Fruit fly (Drosophila melanogaster) whole organism, embryonic: ENCODE data around the gene CG10338.
A peak's percentile ranks its signal among the peaks of the same experiment; 100 is the strongest.

Experiments
- Abd-B ChIP-seq: fragments of 200-800 bp; sonication (Bioruptor generic); optimal IDR thresholded peaks from 2 replicates; lab custom pipeline; 2018; ENCODE audit warnings: missing biosample characterization, mild to moderate bottlenecking, missing genetic modification characterization, moderate library complexity
- B-H2 ChIP-seq: fragments of 200-800 bp; sonication (Bioruptor generic); optimal IDR thresholded peaks from 2 replicates; lab custom pipeline; 2018; ENCODE audit warnings: missing biosample characterization, mild to moderate bottlenecking, missing genetic modification characterization
- CG1024 ChIP-seq: fragments of 200-800 bp; sonication (Bioruptor generic); IDR thresholded peaks from 2 replicates; pipeline ENCODE4 v1.3.6; 2022; ENCODE audit warnings: missing biosample characterization, missing genetic modification characterization
- CG10959 ChIP-seq: fragments of 200-800 bp; sonication (Bioruptor generic); IDR thresholded peaks from 2 replicates; pipeline ENCODE4 v1.3.6; 2022; ENCODE audit warnings: missing biosample characterization, missing genetic modification characterization
- CG10979 ChIP-seq: fragments of 200-800 bp; sonication (Bioruptor generic); optimal IDR thresholded peaks from 2 replicates; lab custom pipeline; 2018; ENCODE audit warnings: missing biosample characterization, mild to moderate bottlenecking, missing genetic modification characterization, moderate library complexity
- CG14860 ChIP-seq: fragments of 200-800 bp; sonication (Bioruptor generic); IDR thresholded peaks from 3 replicates; pipeline ENCODE4 v1.3.6; 2022; ENCODE audit warnings: missing biosample characterization, missing genetic modification characterization; ENCODE audit not compliant: partially characterized antibody
- CG17912 ChIP-seq: fragments of 200-800 bp; sonication (Bioruptor generic); optimal IDR thresholded peaks from 2 replicates; lab custom pipeline; 2018; ENCODE audit warnings: missing biosample characterization, mild to moderate bottlenecking, missing genetic modification characterization
- CG31365 ChIP-seq: fragments of 200-800 bp; sonication (Bioruptor generic); optimal IDR thresholded peaks from 2 replicates; lab custom pipeline; 2018; ENCODE audit warnings: missing biosample characterization, mild to moderate bottlenecking, missing genetic modification characterization
- CG32767 ChIP-seq: fragments of 200-800 bp; sonication (Bioruptor generic); IDR thresholded peaks from 2 replicates; pipeline ENCODE4 v1.3.6; 2022; ENCODE audit warnings: missing biosample characterization, missing genetic modification characterization
- CG3281 ChIP-seq: fragments of 200-800 bp; sonication (Bioruptor generic); optimal IDR thresholded peaks from 3 replicates; lab custom pipeline; 2017; ENCODE audit warnings: missing biosample characterization, mild to moderate bottlenecking, missing genetic modification characterization
- CG4282 ChIP-seq: fragments of 200-800 bp; sonication (Bioruptor generic); optimal IDR thresholded peaks from 2 replicates; lab custom pipeline; 2016; ENCODE audit warnings: missing biosample characterization, missing genetic modification characterization
- CG5953 ChIP-seq: fragments of 200-800 bp; sonication (Bioruptor generic); IDR thresholded peaks from 2 replicates; pipeline ENCODE4 v1.3.6; 2022; ENCODE audit warnings: missing biosample characterization, missing genetic modification characterization
- CG8281 ChIP-seq: fragments of 200-800 bp; sonication (Bioruptor generic); optimal IDR thresholded peaks from 2 replicates; lab custom pipeline; 2018; ENCODE audit warnings: missing biosample characterization, mild to moderate bottlenecking, missing genetic modification characterization, moderate library complexity
- CG8765 ChIP-seq: fragments of 200-800 bp; sonication (Bioruptor generic); IDR thresholded peaks from 2 replicates; pipeline ENCODE4 v1.3.6; 2022; ENCODE audit warnings: missing biosample characterization, missing genetic modification characterization
- CG8924 ChIP-seq: fragments of 200-800 bp; optimal IDR thresholded peaks from 3 replicates; lab custom pipeline; 2019; ENCODE audit warnings: missing biosample characterization, mild to moderate bottlenecking, missing genetic modification characterization, moderate library complexity
- CG9876 ChIP-seq: fragments of 200-800 bp; sonication (Bioruptor generic); optimal IDR thresholded peaks from 2 replicates; lab custom pipeline; 2016; ENCODE audit warnings: missing biosample characterization, missing genetic modification characterization
- CkIIα-i1 ChIP-seq: fragments of 200-800 bp; sonication (Bioruptor generic); IDR thresholded peaks from 2 replicates; pipeline ENCODE4 v1.3.6; 2022; ENCODE audit warnings: missing biosample characterization, missing genetic modification characterization
- Deaf1 ChIP-seq: fragments of 200-800 bp; optimal IDR thresholded peaks from 3 replicates; lab custom pipeline; 2019; ENCODE audit warnings: missing biosample characterization, mild to moderate bottlenecking, missing genetic modification characterization, moderate library complexity
- GATAe ChIP-seq: fragments of 200-800 bp; sonication (Bioruptor generic); conservative IDR thresholded peaks from 2 replicates; pipeline ENCODE4 v1.3.6; 2022; ENCODE audit warnings: missing biosample characterization, missing genetic modification characterization
- H15 ChIP-seq: fragments of 200-800 bp; sonication (Bioruptor generic); IDR thresholded peaks from 3 replicates; pipeline ENCODE4 v1.3.6; 2022; ENCODE audit warnings: missing biosample characterization, missing genetic modification characterization
- Hand ChIP-seq: fragments of 200-800 bp; sonication (Bioruptor generic); optimal IDR thresholded peaks from 2 replicates; lab custom pipeline; 2017; ENCODE audit warnings: mild to moderate bottlenecking, missing biosample characterization, missing genetic modification reagents, missing genetic modification characterization
- HmgD ChIP-seq: fragments of 200-800 bp; sonication (Bioruptor generic); optimal IDR thresholded peaks from 3 replicates; lab custom pipeline; 2016; ENCODE audit warnings: missing biosample characterization, missing genetic modification characterization
- Hr51 ChIP-seq, 2 experiments: fragments of 200-800 bp; sonication (Bioruptor generic); optimal IDR thresholded peaks; 2 replicates in 1 of 2; 3 replicates in 1 of 2; lab custom pipeline; 2016 to 2018; ENCODE audit warnings: missing biosample characterization in 2 of 2, missing genetic modification characterization in 2 of 2, mild to moderate bottlenecking in 1 of 2, moderate library complexity in 1 of 2
- Jarid2 ChIP-seq: fragments of 200-800 bp; sonication (Bioruptor generic); optimal IDR thresholded peaks from 3 replicates; lab custom pipeline; 2017; ENCODE audit warnings: mild to moderate bottlenecking, missing biosample characterization, missing genetic modification reagents, missing genetic modification characterization
- MTF-1 ChIP-seq: fragments of 200-800 bp; sonication (Bioruptor generic); optimal IDR thresholded peaks from 2 replicates; lab custom pipeline; 2018; ENCODE audit warnings: missing biosample characterization, mild to moderate bottlenecking, missing genetic modification characterization, borderline replicate concordance
- Med ChIP-seq: fragments of 200-800 bp; sonication (Bioruptor generic); peaks from one replicate; lab custom pipeline; 2016; ENCODE audit warnings: missing biosample characterization, missing genetic modification characterization, mild to moderate bottlenecking, inconsistent platforms, moderate library complexity
- Oli ChIP-seq: fragments of 200-800 bp; sonication (Bioruptor generic); optimal IDR thresholded peaks from 2 replicates; lab custom pipeline; 2018; ENCODE audit warnings: missing biosample characterization, mild to moderate bottlenecking, missing genetic modification characterization, moderate library complexity
- Scr ChIP-seq: fragments of 200-800 bp; sonication (Bioruptor generic); IDR thresholded peaks from 2 replicates; pipeline ENCODE4 v1.3.6; 2022; ENCODE audit warnings: missing biosample characterization, missing genetic modification characterization; ENCODE audit not compliant: partially characterized antibody
- br ChIP-seq: fragments of >200 bp; optimal IDR thresholded peaks from 2 replicates; lab custom pipeline; 2017
- danr ChIP-seq: fragments of 200-800 bp; sonication (Bioruptor generic); IDR thresholded peaks from 2 replicates; pipeline ENCODE4 v1.3.6; 2022; ENCODE audit warnings: missing biosample characterization, missing genetic modification characterization
- en ChIP-seq: fragments of 200-800 bp; sonication (Bioruptor generic); optimal IDR thresholded peaks from 2 replicates; lab custom pipeline; 2016; ENCODE audit warnings: missing biosample characterization, missing genetic modification characterization
- fd102C ChIP-seq: fragments of 200-800 bp; sonication (Bioruptor generic); optimal IDR thresholded peaks from 2 replicates; lab custom pipeline; 2018; ENCODE audit warnings: missing biosample characterization, mild to moderate bottlenecking, missing genetic modification characterization, moderate library complexity
- gfzf ChIP-seq: fragments of 200-800 bp; sonication (Bioruptor generic); optimal IDR thresholded peaks from 2 replicates; lab custom pipeline; 2016; ENCODE audit warnings: missing biosample characterization, mild to moderate bottlenecking, missing genetic modification characterization, moderate library complexity
- grau ChIP-seq: fragments of 200-800 bp; optimal IDR thresholded peaks from 3 replicates; lab custom pipeline; 2019; ENCODE audit warnings: missing biosample characterization, mild to moderate bottlenecking, missing genetic modification characterization, moderate library complexity
- gro ChIP-seq: fragments of 200-800 bp; sonication (Bioruptor generic); optimal IDR thresholded peaks from 2 replicates; lab custom pipeline; 2016; ENCODE audit warnings: missing biosample characterization, missing genetic modification characterization
- hb ChIP-seq: fragments of 200-800 bp; sonication (Bioruptor generic); IDR thresholded peaks from 3 replicates; pipeline ENCODE4 v1.3.6; 2022; ENCODE audit warnings: missing biosample characterization, missing genetic modification characterization; ENCODE audit not compliant: partially characterized antibody
- kah ChIP-seq: fragments of 200-800 bp; sonication (Bioruptor generic); optimal IDR thresholded peaks from 2 replicates; lab custom pipeline; 2018; ENCODE audit warnings: missing biosample characterization, mild to moderate bottlenecking, missing genetic modification characterization
- lbe ChIP-seq: fragments of 200-800 bp; sonication (Bioruptor generic); optimal IDR thresholded peaks from 2 replicates; lab custom pipeline; 2016; ENCODE audit warnings: missing biosample characterization, mild to moderate bottlenecking, missing genetic modification characterization
- mld ChIP-seq: fragments of 200-800 bp; sonication (Bioruptor generic); IDR thresholded peaks from 3 replicates; pipeline ENCODE4 v1.3.6; 2022; ENCODE audit warnings: missing biosample characterization, missing genetic modification characterization; ENCODE audit not compliant: partially characterized antibody
- nerfin-2 ChIP-seq: fragments of 200-800 bp; sonication (Bioruptor generic); IDR thresholded peaks from 2 replicates; pipeline ENCODE4 v1.3.6; 2022; ENCODE audit warnings: missing biosample characterization, missing genetic modification characterization; ENCODE audit not compliant: partially characterized antibody
- phol ChIP-seq: fragments of 200-800 bp; sonication (Bioruptor generic); optimal IDR thresholded peaks from 3 replicates; lab custom pipeline; 2018; ENCODE audit warnings: missing biosample characterization, mild to moderate bottlenecking, missing genetic modification characterization, moderate library complexity
- ro ChIP-seq: fragments of 200-800 bp; sonication (Bioruptor generic); IDR thresholded peaks from 2 replicates; pipeline ENCODE4 v1.3.6; 2022; ENCODE audit warnings: missing biosample characterization, missing genetic modification characterization
- schlank ChIP-seq: fragments of 200-800 bp; sonication (Bioruptor generic); optimal IDR thresholded peaks from 2 replicates; lab custom pipeline; 2018; ENCODE audit warnings: missing biosample characterization, mild to moderate bottlenecking, missing genetic modification characterization
- sd ChIP-seq: fragments of 200-800 bp; sonication (Bioruptor generic); optimal IDR thresholded peaks from 3 replicates; lab custom pipeline; 2018; ENCODE audit warnings: missing biosample characterization, mild to moderate bottlenecking, missing genetic modification characterization, moderate library complexity
- sens-2 ChIP-seq: fragments of 200-800 bp; sonication (Bioruptor generic); IDR thresholded peaks from 2 replicates; pipeline ENCODE4 v1.3.6; 2022; ENCODE audit warnings: missing biosample characterization, missing genetic modification characterization
- shn ChIP-seq: fragments of 200-800 bp; sonication (Bioruptor generic); optimal IDR thresholded peaks from 3 replicates; lab custom pipeline; 2016; ENCODE audit warnings: missing biosample characterization, missing genetic modification characterization
- sim ChIP-seq: fragments of 200-800 bp; sonication (Bioruptor generic); IDR thresholded peaks from 2 replicates; pipeline ENCODE4 v1.3.6; 2022; ENCODE audit warnings: missing biosample characterization, missing genetic modification characterization
- sug ChIP-seq: fragments of 200-800 bp; optimal IDR thresholded peaks from 2 replicates; lab custom pipeline; 2019; ENCODE audit warnings: missing biosample characterization, mild to moderate bottlenecking, missing genetic modification characterization, moderate library complexity
- tup ChIP-seq: fragments of 200-800 bp; sonication (Bioruptor generic); optimal IDR thresholded peaks from 2 replicates; lab custom pipeline; 2016; ENCODE audit warnings: missing biosample characterization, mild to moderate bottlenecking, missing genetic modification characterization, moderate library complexity
- zen2 ChIP-seq: fragments of 200-800 bp; sonication (Bioruptor generic); IDR thresholded peaks from 3 replicates; pipeline ENCODE4 v1.3.6; 2022; ENCODE audit warnings: missing biosample characterization, missing genetic modification characterization; ENCODE audit not compliant: partially characterized antibody

Gene CG10338

DNA sequence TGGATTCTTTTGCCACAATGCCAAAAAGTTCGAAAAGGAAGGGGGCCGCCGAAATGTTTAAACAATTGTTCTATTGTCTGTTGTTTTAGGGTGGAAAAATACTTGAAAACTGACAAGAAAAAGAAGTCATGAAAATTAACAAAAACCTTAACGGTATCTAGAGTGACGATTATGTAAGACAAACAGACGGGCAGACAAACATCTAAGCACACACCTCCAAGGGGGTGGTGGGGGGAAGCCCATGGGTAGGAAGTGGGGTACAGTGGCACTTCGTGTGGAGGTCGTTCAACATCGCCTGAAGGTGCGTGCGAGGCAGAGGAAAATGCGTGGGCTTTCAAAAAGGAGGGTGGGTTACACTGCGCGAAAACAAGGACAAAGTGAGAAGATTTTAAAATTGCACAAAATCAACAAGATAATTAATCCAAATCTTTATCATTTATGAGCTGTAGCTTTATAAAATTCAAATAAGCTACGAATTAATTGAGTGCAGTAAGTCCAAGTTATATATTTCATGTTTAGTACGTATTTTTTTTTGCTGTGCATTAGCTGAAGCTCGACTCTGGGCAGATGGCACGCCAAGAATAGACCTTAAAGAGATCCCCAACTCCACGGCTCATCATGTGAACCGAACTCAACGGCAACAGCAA, 22.0 kb downstream of the CG10338 start (continued):
- TF ChIP-seq tup (GFP tag; lab: Kevin White, UChicago): no peak
- TF ChIP-seq CG9876 (GFP tag; lab: Kevin White, UChicago): no peak
- TF ChIP-seq lbe: no peak
- no peak for TF ChIP-seq fd102C
- TF ChIP-seq Jarid2 (GFP tag; lab: Kevin White, UChicago): peak; percentile 2
- TF ChIP-seq B-H2 (GFP tag; lab: Kevin White, UChicago): no peak
- TF ChIP-seq CG31365: no peak
- no peak for TF ChIP-seq danr (GFP tag; lab: Robert Waterston, UW)
- TF ChIP-seq schlank (tag; lab: Kevin White, UChicago): no peak
- TF ChIP-seq grau (tag; lab: Kevin White, UChicago): peak; percentile 30
- no peak for TF ChIP-seq br (lab: Kevin White, UChicago)
- TF ChIP-seq gfzf: no peak
- no peak for TF ChIP-seq kah (GFP tag; lab: Kevin White, UChicago)
- TF ChIP-seq ro (GFP tag; lab: Robert Waterston, UW): no peak
- TF ChIP-seq CG1024 (GFP tag; lab: Robert Waterston, UW): no peak
- no peak for TF ChIP-seq Oli (tag; lab: Kevin White, UChicago)
- TF ChIP-seq sd (tag; lab: Kevin White, UChicago): no peak
- no peak for TF ChIP-seq Abd-B
- no peak for TF ChIP-seq CG4282 (GFP tag; lab: Kevin White, UChicago)
- TF ChIP-seq hb: no peak
- TF ChIP-seq zen2: no peak
- no peak for TF ChIP-seq en (GFP tag; lab: Kevin White, UChicago)
- TF ChIP-seq CG8924: peak; percentile 28
- no peak for TF ChIP-seq CG14860 (GFP tag; lab: Robert Waterston, UW)
- TF ChIP-seq Med (GFP tag; lab: Kevin White, UChicago): no peak
- no peak for TF ChIP-seq HmgD (GFP tag; lab: Kevin White, UChicago)
- no peak for TF ChIP-seq CG3281 (GFP tag; lab: Kevin White, UChicago)
- TF ChIP-seq sug (tag; lab: Kevin White, UChicago): no peak
- TF ChIP-seq sim (GFP tag; lab: Robert Waterston, UW): no peak
- TF ChIP-seq CG10959 (GFP tag; lab: Robert Waterston, UW): no peak
- no peak for TF ChIP-seq shn
- no peak for TF ChIP-seq GATAe (GFP tag; lab: Robert Waterston, UW)
- TF ChIP-seq mld (GFP tag; lab: Robert Waterston, UW): no peak
- TF ChIP-seq Scr (GFP tag; lab: Robert Waterston, UW): no peak
- TF ChIP-seq CG8281: no peak
- TF ChIP-seq Deaf1 (tag; lab: Kevin White, UChicago): peak; percentile 43
- no peak for TF ChIP-seq nerfin-2 (GFP tag; lab: Robert Waterston, UW)
- TF ChIP-seq CG17912 (GFP tag; lab: Kevin White, UChicago): no peak
- TF ChIP-seq CG32767: no peak
- TF ChIP-seq CG8765 (GFP tag; lab: Robert Waterston, UW): no peak
- no peak for TF ChIP-seq gro
- TF ChIP-seq CG5953: no peak
- no peak for TF ChIP-seq sens-2 (GFP tag; lab: Robert Waterston, UW)
- peak; percentile 33 for TF ChIP-seq CG10979 (tag; lab: Kevin White, UChicago)
- TF ChIP-seq CkIIα-i1: no peak
- TF ChIP-seq MTF-1 (GFP tag; lab: Kevin White, UChicago): peak; percentile 5
- TF ChIP-seq Hr51 (GFP tag; optimal IDR thresholded peaks at IDR 0.05; lab: Kevin White, UChicago): no peak
- TF ChIP-seq phol (tag; lab: Kevin White, UChicago): no peak
- no peak for TF ChIP-seq H15 (GFP tag; lab: Robert Waterston, UW)
- TF ChIP-seq Hand (GFP tag; lab: Kevin White, UChicago): no peak
